Fruit fly (Drosophila melanogaster) whole organism, embryonic: ENCODE measurements around the gene CG42237.

Experiments used
- B-H2 ChIP-seq: fragments of 200-800 bp; sonication (Bioruptor generic); optimal IDR thresholded peaks from 2 replicates; lab custom pipeline; 2018; ENCODE audit warnings: missing biosample characterization, mild to moderate bottlenecking, missing genetic modification characterization
- CG1024 ChIP-seq: fragments of 200-800 bp; sonication (Bioruptor generic); IDR thresholded peaks from 2 replicates; pipeline ENCODE4 v1.3.6; 2022; ENCODE audit warnings: missing biosample characterization, missing genetic modification characterization
- CG10979 ChIP-seq: fragments of 200-800 bp; sonication (Bioruptor generic); optimal IDR thresholded peaks from 2 replicates; lab custom pipeline; 2018; ENCODE audit warnings: missing biosample characterization, mild to moderate bottlenecking, missing genetic modification characterization, moderate library complexity
- CG12104 ChIP-seq: fragments of 200-800 bp; sonication (Bioruptor generic); optimal IDR thresholded peaks from 3 replicates; lab custom pipeline; 2016; ENCODE audit warnings: missing biosample characterization, missing genetic modification characterization
- CG13287 ChIP-seq: fragments of 200-800 bp; sonication (Bioruptor generic); IDR thresholded peaks from 2 replicates; pipeline ENCODE4 v1.3.6; 2022; ENCODE audit warnings: missing biosample characterization, missing genetic modification characterization; ENCODE audit not compliant: partially characterized antibody
- CG13624 ChIP-seq: fragments of 200-800 bp; sonication (Bioruptor generic); optimal IDR thresholded peaks from 2 replicates; lab custom pipeline; 2016; ENCODE audit warnings: missing biosample characterization, missing genetic modification characterization
- CG13775 ChIP-seq: fragments of 200-800 bp; sonication (Bioruptor generic); optimal IDR thresholded peaks from 3 replicates; lab custom pipeline; 2017; ENCODE audit warnings: missing biosample characterization, mild to moderate bottlenecking, missing genetic modification characterization
- CG1603 ChIP-seq: fragments of 200-800 bp; sonication (Bioruptor generic); optimal IDR thresholded peaks from 2 replicates; lab custom pipeline; 2019; ENCODE audit warnings: missing biosample characterization, mild to moderate bottlenecking, missing genetic modification characterization, moderate library complexity
- CG16779 ChIP-seq: fragments of 200-800 bp; sonication (Bioruptor generic); IDR thresholded peaks from 2 replicates; pipeline ENCODE4 v1.3.6; 2022; ENCODE audit warnings: missing biosample characterization, missing genetic modification characterization
- CG16813 ChIP-seq: fragments of 200-800 bp; sonication (Bioruptor generic); IDR thresholded peaks from 3 replicates; pipeline ENCODE4 v1.3.6; 2022; ENCODE audit warnings: missing biosample characterization, missing genetic modification characterization; ENCODE audit not compliant: partially characterized antibody
- CG16863 ChIP-seq: fragments of 200-800 bp; sonication (Bioruptor generic); optimal IDR thresholded peaks from 3 replicates; lab custom pipeline; 2016; ENCODE audit warnings: missing biosample characterization, missing genetic modification characterization
- CG17186 ChIP-seq: fragments of 200-800 bp; sonication (Bioruptor generic); optimal IDR thresholded peaks from 3 replicates; lab custom pipeline; 2017; ENCODE audit warnings: missing biosample characterization, missing genetic modification reagents, missing genetic modification characterization
- CG17359 ChIP-seq: fragments of 200-800 bp; sonication (Bioruptor generic); optimal IDR thresholded peaks from 3 replicates; lab custom pipeline; 2018; ENCODE audit warnings: missing biosample characterization, mild to moderate bottlenecking, missing genetic modification characterization, moderate library complexity
- CG2116 ChIP-seq: fragments of 200-800 bp; sonication (Bioruptor generic); optimal IDR thresholded peaks from 3 replicates; lab custom pipeline; 2018; ENCODE audit warnings: missing biosample characterization, mild to moderate bottlenecking, missing genetic modification characterization
- CG31224 ChIP-seq: fragments of 200-800 bp; sonication (Bioruptor generic); IDR thresholded peaks from 2 replicates; pipeline ENCODE4 v1.3.6; 2022; ENCODE audit warnings: missing biosample characterization, missing genetic modification characterization
- CG33557 ChIP-seq: fragments of 200-800 bp; sonication (Bioruptor generic); optimal IDR thresholded peaks from 2 replicates; lab custom pipeline; 2019; ENCODE audit warnings: missing biosample characterization, mild to moderate bottlenecking, missing genetic modification characterization, moderate library complexity
- CG34224 ChIP-seq: fragments of 200-800 bp; sonication (Bioruptor generic); IDR thresholded peaks from 3 replicates; pipeline ENCODE4 v1.3.6; 2022; ENCODE audit warnings: missing biosample characterization, missing genetic modification characterization; ENCODE audit not compliant: partially characterized antibody
- CG7357 ChIP-seq: fragments of 200-800 bp; sonication (Bioruptor generic); IDR thresholded peaks from 3 replicates; pipeline ENCODE4 v1.3.6; 2022; ENCODE audit warnings: missing biosample characterization, missing genetic modification characterization
- CG7963 ChIP-seq: fragments of 200-800 bp; sonication (Bioruptor generic); IDR thresholded peaks from 3 replicates; pipeline ENCODE4 v1.3.6; 2022; ENCODE audit warnings: missing biosample characterization, missing genetic modification characterization; ENCODE audit not compliant: partially characterized antibody
- Drgx ChIP-seq: fragments of 200-800 bp; sonication (Bioruptor generic); IDR thresholded peaks from 2 replicates; pipeline ENCODE4 v1.3.6; 2022; ENCODE audit warnings: missing biosample characterization, missing genetic modification characterization
- Ets97D ChIP-seq: fragments of 200-800 bp; sonication (Bioruptor generic); optimal IDR thresholded peaks from 3 replicates; lab custom pipeline; 2016; ENCODE audit warnings: missing biosample characterization, missing genetic modification characterization
- Opbp ChIP-seq: fragments of 200-800 bp; sonication (Bioruptor generic); IDR thresholded peaks from 3 replicates; pipeline ENCODE4 v1.3.6; 2022; ENCODE audit warnings: missing biosample characterization, missing genetic modification characterization; ENCODE audit not compliant: partially characterized antibody
- Rfx ChIP-seq: fragments of 200-800 bp; sonication (Bioruptor generic); IDR thresholded peaks from 2 replicates; pipeline ENCODE4 v1.3.6; 2022; ENCODE audit warnings: missing biosample characterization, missing genetic modification characterization
- amos ChIP-seq: fragments of 200-800 bp; sonication (Bioruptor generic); IDR thresholded peaks from 2 replicates; pipeline ENCODE4 v1.3.6; 2022; ENCODE audit warnings: missing biosample characterization, missing genetic modification characterization; ENCODE audit not compliant: partially characterized antibody
- ato ChIP-seq: fragments of 200-800 bp; sonication (Bioruptor generic); IDR thresholded peaks from 2 replicates; pipeline ENCODE4 v1.3.6; 2022; ENCODE audit warnings: missing biosample characterization, missing genetic modification characterization; ENCODE audit not compliant: partially characterized antibody
- az2 ChIP-seq: fragments of 200-800 bp; sonication (Bioruptor generic); optimal IDR thresholded peaks from 3 replicates; lab custom pipeline; 2016; ENCODE audit warnings: missing biosample characterization, missing genetic modification characterization
- ci ChIP-seq: fragments of 200-800 bp; sonication (Bioruptor generic); IDR thresholded peaks from 3 replicates; pipeline ENCODE4 v1.3.6; 2022; ENCODE audit warnings: missing biosample characterization, missing genetic modification characterization
- dysf ChIP-seq: fragments of 200-800 bp; sonication (Bioruptor generic); IDR thresholded peaks from 3 replicates; pipeline ENCODE4 v1.3.6; 2022; ENCODE audit warnings: missing biosample characterization, missing genetic modification characterization
- esg ChIP-seq: fragments of 200-800 bp; sonication (Bioruptor generic); conservative IDR thresholded peaks from 2 replicates; pipeline ENCODE4 v1.3.6; 2022; ENCODE audit warnings: missing biosample characterization, missing genetic modification characterization
- gfzf ChIP-seq: fragments of 200-800 bp; sonication (Bioruptor generic); optimal IDR thresholded peaks from 2 replicates; lab custom pipeline; 2016; ENCODE audit warnings: missing biosample characterization, mild to moderate bottlenecking, missing genetic modification characterization, moderate library complexity
- gro ChIP-seq: fragments of 200-800 bp; sonication (Bioruptor generic); optimal IDR thresholded peaks from 2 replicates; lab custom pipeline; 2016; ENCODE audit warnings: missing biosample characterization, missing genetic modification characterization
- gsb ChIP-seq: fragments of 200-800 bp; sonication (Bioruptor generic); IDR thresholded peaks from 2 replicates; pipeline ENCODE4 v1.3.6; 2022; ENCODE audit warnings: missing biosample characterization, missing genetic modification characterization
- hb ChIP-seq: fragments of 200-800 bp; sonication (Bioruptor generic); IDR thresholded peaks from 3 replicates; pipeline ENCODE4 v1.3.6; 2022; ENCODE audit warnings: missing biosample characterization, missing genetic modification characterization; ENCODE audit not compliant: partially characterized antibody
- hbn ChIP-seq: fragments of 200-800 bp; sonication (Bioruptor generic); IDR thresholded peaks from 2 replicates; pipeline ENCODE4 v1.3.6; 2022; ENCODE audit warnings: missing biosample characterization, missing genetic modification characterization; ENCODE audit not compliant: partially characterized antibody
- insv ChIP-seq, 2 experiments: fragments of 200-800 bp; sonication (Bioruptor generic); optimal IDR thresholded peaks; 3 replicates each; lab custom pipeline; 2016 to 2018; ENCODE audit warnings: missing biosample characterization in 2 of 2, missing genetic modification characterization in 2 of 2
- inv ChIP-seq: fragments of 200-800 bp; sonication (Bioruptor generic); IDR thresholded peaks from 2 replicates; pipeline ENCODE4 v1.3.6; 2022; ENCODE audit warnings: missing biosample characterization, missing genetic modification characterization; ENCODE audit not compliant: partially characterized antibody
- knrl ChIP-seq: fragments of 200-800 bp; sonication (Bioruptor generic); IDR thresholded peaks from 3 replicates; pipeline ENCODE4 v1.3.6; 2022; ENCODE audit warnings: missing biosample characterization, missing genetic modification characterization; ENCODE audit not compliant: partially characterized antibody
- lbe ChIP-seq: fragments of 200-800 bp; sonication (Bioruptor generic); optimal IDR thresholded peaks from 2 replicates; lab custom pipeline; 2016; ENCODE audit warnings: missing biosample characterization, mild to moderate bottlenecking, missing genetic modification characterization
- luna ChIP-seq: fragments of 200-800 bp; sonication (Bioruptor generic); optimal IDR thresholded peaks from 2 replicates; lab custom pipeline; 2016; ENCODE audit warnings: missing biosample characterization, missing genetic modification characterization
- mam ChIP-seq: fragments of 200-800 bp; sonication (Bioruptor generic); optimal IDR thresholded peaks from 3 replicates; lab custom pipeline; 2016; ENCODE audit warnings: missing biosample characterization, missing genetic modification characterization
- pita ChIP-seq: fragments of 200-800 bp; sonication (Bioruptor generic); optimal IDR thresholded peaks from 2 replicates; lab custom pipeline; 2017; ENCODE audit warnings: missing biosample characterization, mild to moderate bottlenecking, missing genetic modification characterization
- pros ChIP-seq: fragments of 200-800 bp; sonication (Bioruptor generic); optimal IDR thresholded peaks from 3 replicates; lab custom pipeline; 2019; ENCODE audit warnings: missing biosample characterization, mild to moderate bottlenecking, missing genetic modification characterization, moderate library complexity
- row ChIP-seq: fragments of 200-800 bp; sonication (Bioruptor generic); IDR thresholded peaks from 3 replicates; pipeline ENCODE4 v1.3.6; 2022; ENCODE audit warnings: missing biosample characterization, missing genetic modification characterization
- sens ChIP-seq: fragments of 200-800 bp; sonication (Bioruptor generic); peaks from one replicate; lab custom pipeline; 2016; ENCODE audit warnings: missing biosample characterization, missing genetic modification characterization
- slou ChIP-seq: fragments of 200-800 bp; sonication (Bioruptor generic); optimal IDR thresholded peaks from 3 replicates; lab custom pipeline; 2016; ENCODE audit warnings: missing biosample characterization, missing genetic modification characterization
- ssp ChIP-seq: fragments of 200-800 bp; sonication (Bioruptor generic); IDR thresholded peaks from 2 replicates; pipeline ENCODE4 v1.3.6; 2022; ENCODE audit warnings: missing biosample characterization, missing genetic modification characterization
- sug ChIP-seq: fragments of 200-800 bp; optimal IDR thresholded peaks from 2 replicates; lab custom pipeline; 2019; ENCODE audit warnings: missing biosample characterization, mild to moderate bottlenecking, missing genetic modification characterization, moderate library complexity
- unc-4 ChIP-seq: fragments of 200-800 bp; sonication (Bioruptor generic); IDR thresholded peaks from 2 replicates; pipeline ENCODE4 v1.3.6; 2022; ENCODE audit warnings: missing biosample characterization, missing genetic modification characterization; ENCODE audit not compliant: partially characterized antibody
- vvl ChIP-seq: fragments of 200-800 bp; sonication (Bioruptor generic); IDR thresholded peaks from 2 replicates; pipeline ENCODE4 v1.3.6; 2022; ENCODE audit warnings: missing biosample characterization, missing genetic modification characterization

The CG42237 gene

DNA sequence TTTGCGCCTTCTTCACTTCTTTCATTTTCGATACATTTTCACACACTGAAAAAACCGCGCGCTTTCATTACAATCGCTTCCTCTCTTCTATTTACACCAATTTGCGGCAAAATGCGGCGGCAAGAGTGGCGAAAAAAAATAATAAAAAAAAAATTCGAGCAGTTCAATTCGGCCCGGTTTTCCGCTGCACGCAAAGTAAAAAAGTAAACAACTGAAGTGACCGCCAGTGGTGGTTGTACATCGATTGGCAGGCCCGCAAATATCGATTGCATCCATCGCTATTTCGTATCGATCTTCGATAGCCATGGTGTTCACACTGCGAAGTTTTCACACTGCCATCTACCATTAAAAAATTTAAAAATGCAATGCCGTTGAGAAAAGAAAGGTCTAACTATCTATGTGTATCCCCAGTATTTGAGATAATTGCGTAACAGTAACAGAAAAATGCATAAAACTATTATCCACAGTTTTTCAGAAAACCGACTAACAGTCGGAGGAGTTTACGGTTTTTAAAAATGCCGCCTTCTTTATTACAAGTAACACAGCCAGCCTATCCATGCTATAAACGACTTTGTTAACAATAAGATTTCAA is 2.6 kb upstream of the CG42237 start, which contains the start of gene Chpf (continued):
- TF ChIP-seq CG2116 (GFP tag; lab: Kevin White, UChicago) (peak; percentile 63), Rfx (GFP tag; lab: Robert Waterston, UW) (peak; percentile 40), CG16863 (no peak), CG16779 (GFP tag; lab: Robert Waterston, UW) (no peak), Ets97D (peak; percentile 36), sug (tag; lab: Kevin White, UChicago) (no peak), CG1603 (tag; lab: Kevin White, UChicago) (peak; percentile 32), slou (GFP tag; lab: Kevin White, UChicago) (no peak), ssp (GFP tag; lab: Robert Waterston, UW) (peak; percentile 83), inv (GFP tag; lab: Robert Waterston, UW) (peak; percentile 79), CG31224 (GFP tag; lab: Robert Waterston, UW) (no peak), CG10979 (tag; lab: Kevin White, UChicago) (no peak), pita (no peak), CG13287 (GFP tag; lab: Robert Waterston, UW) (peak; percentile 73), Opbp (GFP tag; lab: Robert Waterston, UW) (peak; percentile 84), CG17186 (GFP tag; lab: Kevin White, UChicago) (peak; percentile 7), CG13624 (GFP tag; lab: Kevin White, UChicago) (peak; percentile 24), pros (GFP tag; lab: Kevin White, UChicago) (no peak), dysf (GFP tag; lab: Robert Waterston, UW) (no peak), sens (GFP tag; lab: Kevin White, UChicago) (peak; percentile 51), gsb (GFP tag; lab: Robert Waterston, UW) (no peak), CG33557 (GFP tag; lab: Kevin White, UChicago) (no peak), CG12104 (GFP tag; lab: Kevin White, UChicago) (no peak), Drgx (peak; percentile 30), lbe (GFP tag; lab: Kevin White, UChicago) (no peak), unc-4 (GFP tag; lab: Robert Waterston, UW) (peak; percentile 65), gfzf (peak; percentile 16), knrl (GFP tag; lab: Robert Waterston, UW) (peak; percentile 83), gro (GFP tag; lab: Kevin White, UChicago) (no peak), hbn (GFP tag; lab: Robert Waterston, UW) (peak; percentile 59), insv (GFP tag; optimal IDR thresholded peaks at IDR 0.05; lab: Kevin White, UChicago) (no peak), row (GFP tag; lab: Robert Waterston, UW) (peak; percentile 46; the same call in 2 of the 3 replicates), mam (GFP tag; lab: Kevin White, UChicago) (peak; percentile 27), CG13775 (GFP tag; lab: Kevin White, UChicago) (no peak), amos (GFP tag; lab: Robert Waterston, UW) (peak; percentile 87), esg (GFP tag; lab: Robert Waterston, UW) (no peak), CG16813 (GFP tag; lab: Robert Waterston, UW) (peak; percentile 91), CG17359 (tag; lab: Kevin White, UChicago) (peak; percentile 61), CG1024 (GFP tag; lab: Robert Waterston, UW) (no peak), CG7357 (peak; percentile 97), az2 (GFP tag; lab: Kevin White, UChicago) (no peak), luna (GFP tag; lab: Kevin White, UChicago) (no peak), ato (GFP tag; lab: Robert Waterston, UW) (peak; percentile 74; the same call in 1 of the 2 replicates), ci (GFP tag; lab: Robert Waterston, UW) (peak; percentile 26; the same call in 1 of the 3 replicates), CG34224 (peak; percentile 50; the same call in 1 of the 3 replicates), vvl (0 out of 2 replicates have a peak, but pooled peaks have one; percentile 14), B-H2 (no peak), CG7963 (GFP tag; lab: Robert Waterston, UW) (peak; percentile 87), hb (GFP tag; lab: Robert Waterston, UW) (peak; percentile 84)
